Fruit fly (Drosophila melanogaster): ENCODE data around the gene Anp.

Anp gene

DNA sequence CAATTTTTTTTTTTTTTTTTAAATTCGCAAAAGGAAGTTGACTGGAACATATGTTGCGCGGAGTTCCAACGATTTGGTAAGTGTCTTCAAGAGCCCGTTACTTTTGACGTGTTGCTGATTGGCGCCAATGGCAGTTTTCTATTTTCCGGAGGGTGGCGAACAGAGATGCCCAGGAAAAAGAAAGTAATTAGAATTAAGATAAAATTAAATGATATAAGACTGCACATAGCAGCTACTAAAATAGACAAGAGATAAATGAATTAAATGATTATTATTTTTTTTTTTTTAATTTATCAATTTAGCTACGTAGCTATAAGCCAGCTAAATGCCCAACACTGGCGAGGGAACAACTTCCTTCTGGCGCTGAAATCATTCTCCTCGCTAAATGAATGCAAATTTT lies 12.5 kb downstream of the Anp start (continued):
- no peak for TF ChIP-seq Lpt (GFP tag; optimal IDR thresholded peaks at IDR 0.05)
- peak; percentile 52; the same call in 1 of the 2 replicates for TF ChIP-seq CG17328 (GFP tag; IDR thresholded peaks at IDR 0.05)
- no peak for TF ChIP-seq pfk (GFP tag; optimal IDR thresholded peaks at IDR 0.05)
- TF ChIP-seq CG11695 (GFP tag; IDR thresholded peaks at IDR 0.05) = 0 out of 3 replicates have a peak, but pooled peaks have one; percentile 42
- no peak for TF ChIP-seq CG8281 (tag; optimal IDR thresholded peaks at IDR 0.05)
- TF ChIP-seq CG17568 (GFP tag; optimal IDR thresholded peaks at IDR 0.05) = no peak
- peak; percentile 9 for TF ChIP-seq CG30431 (GFP tag; optimal IDR thresholded peaks at IDR 0.05)
- peak; percentile 44 for TF ChIP-seq CG31441 (GFP tag; IDR thresholded peaks at IDR 0.05)
- no peak for TF ChIP-seq gcm (GFP tag; optimal IDR thresholded peaks at IDR 0.05)
- TF ChIP-seq Xrp1 (GFP tag; IDR thresholded peaks at IDR 0.05) = peak; percentile 77
- no peak for TF ChIP-seq CG13287 (GFP tag; IDR thresholded peaks at IDR 0.05; ENCODE audit: partially characterized antibody)
- peak; percentile 47 for TF ChIP-seq zen (tag; optimal IDR thresholded peaks at IDR 0.05)
- no peak for TF ChIP-seq CG1233 (GFP tag; optimal IDR thresholded peaks at IDR 0.05)
- no peak for TF ChIP-seq CG1529 (GFP tag; optimal IDR thresholded peaks at IDR 0.05)
- TF ChIP-seq CG14667 (GFP tag; IDR thresholded peaks at IDR 0.05) = no peak
- TF ChIP-seq CG15269 (tag; optimal IDR thresholded peaks at IDR 0.05) = peak; percentile 25
- peak; percentile 3 for TF ChIP-seq Hsf (GFP tag; optimal IDR thresholded peaks at IDR 0.05)
- 0 out of 3 replicates have a peak, but pooled peaks have one; percentile 46 for TF ChIP-seq CG11456 (GFP tag; IDR thresholded peaks at IDR 0.05)
- TF ChIP-seq CG7839 (tag; optimal IDR thresholded peaks at IDR 0.05) = peak; percentile 41
- peak; percentile 19; the same call in 1 of the 2 replicates for TF ChIP-seq CG14014 (GFP tag; IDR thresholded peaks at IDR 0.05)
- TF ChIP-seq Nf-YA (GFP tag; IDR thresholded peaks at IDR 0.05) = no peak
- TF ChIP-seq Ssrp (tag; optimal IDR thresholded peaks at IDR 0.05) = peak; percentile 18
- TF ChIP-seq sim (GFP tag; IDR thresholded peaks at IDR 0.05) = 0 out of 2 replicates have a peak, but pooled peaks have one; percentile 42
- 0 out of 3 replicates have a peak, but pooled peaks have one; percentile 6 for TF ChIP-seq dysf (GFP tag; IDR thresholded peaks at IDR 0.05)

DNA sequence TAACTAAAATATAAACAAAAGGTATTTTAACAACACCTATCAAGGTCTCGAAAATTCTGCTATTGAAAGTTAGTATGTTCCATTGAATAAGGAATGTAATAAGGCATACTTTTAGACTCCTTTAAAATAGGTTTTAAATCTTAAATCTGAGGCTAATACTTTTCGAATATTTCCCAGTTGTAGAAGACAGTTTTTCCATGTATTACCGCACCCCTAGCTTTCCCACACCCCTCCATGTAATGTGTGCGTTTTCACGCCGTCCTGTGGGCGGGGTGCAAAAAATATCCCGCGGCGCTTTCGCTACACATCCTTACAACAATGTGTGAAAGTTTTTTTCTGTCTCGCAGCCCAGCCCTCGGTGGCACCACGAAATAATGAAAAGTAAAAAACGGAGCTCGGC lies 14.8 kb downstream of the Anp start:
- peak; percentile 28 for TF ChIP-seq gem (tag; optimal IDR thresholded peaks at IDR 0.05)
- TF ChIP-seq CG12391 (tag; optimal IDR thresholded peaks at IDR 0.05) = peak; percentile 26
- peak; percentile 8 for TF ChIP-seq Fer1 (GFP tag; optimal IDR thresholded peaks at IDR 0.05)
- peak; percentile 39 for TF ChIP-seq CG2678 (tag; optimal IDR thresholded peaks at IDR 0.05)
- peak in 1 of 2 experiments; percentile 12 for TF ChIP-seq Hr51 (GFP tag; optimal IDR thresholded peaks at IDR 0.05)
- TF ChIP-seq Ptx1 (GFP tag; IDR thresholded peaks at IDR 0.05) = peak; percentile 25; the same call in 1 of the 2 replicates
- TF ChIP-seq seq (GFP tag; IDR thresholded peaks at IDR 0.05) = 0 out of 2 replicates have a peak, but pooled peaks have one; percentile 24
- peak; percentile 44 for TF ChIP-seq CG18599 (GFP tag; optimal IDR thresholded peaks at IDR 0.05)
- TF ChIP-seq sqz (GFP tag; optimal IDR thresholded peaks at IDR 0.05) = peak; percentile 14
- peak; percentile 12 for TF ChIP-seq Sox102F (GFP tag; optimal IDR thresholded peaks at IDR 0.05)
- TF ChIP-seq CG10979 (tag; optimal IDR thresholded peaks at IDR 0.05) = peak; percentile 15
- TF ChIP-seq sens (GFP tag) = peak; percentile 17
- peak; percentile 11 for TF ChIP-seq grau (tag; optimal IDR thresholded peaks at IDR 0.05)
- TF ChIP-seq CG31441 (GFP tag; IDR thresholded peaks at IDR 0.05) = no peak
- TF ChIP-seq otp (GFP tag; IDR thresholded peaks at IDR 0.05) = no peak
- no peak for TF ChIP-seq zen (tag; optimal IDR thresholded peaks at IDR 0.05)
- TF ChIP-seq CG18262 (tag; optimal IDR thresholded peaks at IDR 0.05) = peak; percentile 18
- TF ChIP-seq Blimp-1 (GFP tag; optimal IDR thresholded peaks at IDR 0.05) = peak; percentile 11
- TF ChIP-seq CG2712 (tag; optimal IDR thresholded peaks at IDR 0.05) = peak; percentile 12
- peak; percentile 12 for TF ChIP-seq lab (GFP tag; optimal IDR thresholded peaks at IDR 0.05)
- peak; percentile 17 for TF ChIP-seq dmrt99B (tag; optimal IDR thresholded peaks at IDR 0.05)
- no peak for TF ChIP-seq B-H1 (GFP tag; IDR thresholded peaks at IDR 0.05)
- peak; percentile 5 for TF ChIP-seq CG13424 (tag; optimal IDR thresholded peaks at IDR 0.05)
- TF ChIP-seq CG8924 (tag; optimal IDR thresholded peaks at IDR 0.05) = peak; percentile 1
- TF ChIP-seq Tbp (GFP tag; optimal IDR thresholded peaks at IDR 0.05) = no peak
- TF ChIP-seq sna (GFP tag; IDR thresholded peaks at IDR 0.05; ENCODE audit: partially characterized antibody) = no peak
- no peak for TF ChIP-seq klu (GFP tag; IDR thresholded peaks at IDR 0.05)
- TF ChIP-seq CG2120 (GFP tag; optimal IDR thresholded peaks at IDR 0.05) = peak; percentile 23
